Worm (Caenorhabditis elegans): ENCODE results near the gene F53H2.1.

F53H2.1 gene

ce11 chrV:20415415-20415814, 27.9 kb downstream of the F53H2.1 start (continued):
- TF ChIP-seq pax-3 (tag; optimal IDR thresholded peaks at IDR 0.05) (no peak), ceh-88 (GFP tag; IDR thresholded peaks at IDR 0.05) (no peak), zag-1 (tag; optimal IDR thresholded peaks at IDR 0.05) (no peak), ztf-11 (tag; optimal IDR thresholded peaks at IDR 0.05) (no peak), pag-3 (tag; optimal IDR thresholded peaks at IDR 0.05; ENCODE audit: borderline replicate concordance, insufficient read depth) (no peak), efl-1 (optimal IDR thresholded peaks at IDR 0.05) (no peak), efl-1 (GFP tag; optimal IDR thresholded peaks at IDR 0.05 in 1 of 2) (no peak), hlh-4 (tag; optimal IDR thresholded peaks at IDR 0.05) (no peak), aly-2 (tag; optimal IDR thresholded peaks at IDR 0.05) (no peak), unc-62 (GFP tag; optimal IDR thresholded peaks at IDR 0.05) (no peak), egl-13 (tag; optimal IDR thresholded peaks at IDR 0.05) (no peak), ztf-4 (tag; optimal IDR thresholded peaks at IDR 0.05) (no peak), Y116A8C.19 (tag; optimal IDR thresholded peaks at IDR 0.05; ENCODE audit: borderline replicate concordance) (no peak), lin-39 (tag; optimal IDR thresholded peaks at IDR 0.05) (no peak), nhr-71 (tag; optimal IDR thresholded peaks at IDR 0.05) (peak; percentile 18), unc-30 (tag; optimal IDR thresholded peaks at IDR 0.05) (no peak), sox-4 (tag; optimal IDR thresholded peaks at IDR 0.05) (no peak), hlh-17 (GFP tag; optimal IDR thresholded peaks at IDR 0.05; ENCODE audit: borderline replicate concordance) (no peak), lin-14 (GFP tag; optimal IDR thresholded peaks at IDR 0.05) (peak; percentile 77), snpc-4 (tag; optimal IDR thresholded peaks at IDR 0.05) (no peak), dsc-1 (tag; optimal IDR thresholded peaks at IDR 0.05) (no peak), elt-3 (tag; optimal IDR thresholded peaks at IDR 0.05) (peak in 1 of 6 experiments; percentile 35), elt-2 (tag; optimal IDR thresholded peaks at IDR 0.05) (no peak), nhr-12 (tag; optimal IDR thresholded peaks at IDR 0.05) (no peak), C34B4.2 (tag; optimal IDR thresholded peaks at IDR 0.05) (no peak), lir-3 (tag; optimal IDR thresholded peaks at IDR 0.05; ENCODE audit: poor library complexity) (no peak), mdl-1 (tag; optimal IDR thresholded peaks at IDR 0.05) (no peak), nhr-11 (tag; optimal IDR thresholded peaks at IDR 0.05) (no peak), fkh-4 (tag; optimal IDR thresholded peaks at IDR 0.05; ENCODE audit: borderline replicate concordance) (no peak), unc-130 (tag; optimal IDR thresholded peaks at IDR 0.05) (no peak), nhr-237 (tag; optimal IDR thresholded peaks at IDR 0.05) (no peak), ceh-63 (GFP tag; optimal IDR thresholded peaks at IDR 0.05) (no peak), ets-5 (GFP tag; IDR thresholded peaks at IDR 0.05) (no peak), swsn-7 (tag; optimal IDR thresholded peaks at IDR 0.05) (no peak), ama-1 (optimal IDR thresholded peaks at IDR 0.05) (no peak), sup-37 (GFP tag; optimal IDR thresholded peaks at IDR 0.05) (no peak), ces-1 (GFP tag; optimal IDR thresholded peaks at IDR 0.05) (no peak), sptf-1 (tag; optimal IDR thresholded peaks at IDR 0.05) (no peak), blmp-1 (tag; optimal IDR thresholded peaks at IDR 0.05) (peak; percentile 96), fkh-8 (tag; optimal IDR thresholded peaks at IDR 0.05) (no peak), zip-4 (GFP tag; optimal IDR thresholded peaks at IDR 0.05) (no peak), hpl-2 (GFP tag; optimal IDR thresholded peaks at IDR 0.05) (no peak), alr-1 (tag; optimal IDR thresholded peaks at IDR 0.05; ENCODE audit: borderline replicate concordance) (no peak), jun-1 (tag; optimal IDR thresholded peaks at IDR 0.05) (no peak), fkh-10 (GFP tag; optimal IDR thresholded peaks at IDR 0.05) (no peak), vab-15 (tag; optimal IDR thresholded peaks at IDR 0.05) (no peak), ceh-82 (tag; optimal IDR thresholded peaks at IDR 0.05) (peak in 1 of 3 experiments; percentile 10)

Data from whole organism, L1 larva.